Worm (Caenorhabditis elegans): Measurements from ENCODE around the gene T02G5.7.

T02G5.7 gene

DNA sequence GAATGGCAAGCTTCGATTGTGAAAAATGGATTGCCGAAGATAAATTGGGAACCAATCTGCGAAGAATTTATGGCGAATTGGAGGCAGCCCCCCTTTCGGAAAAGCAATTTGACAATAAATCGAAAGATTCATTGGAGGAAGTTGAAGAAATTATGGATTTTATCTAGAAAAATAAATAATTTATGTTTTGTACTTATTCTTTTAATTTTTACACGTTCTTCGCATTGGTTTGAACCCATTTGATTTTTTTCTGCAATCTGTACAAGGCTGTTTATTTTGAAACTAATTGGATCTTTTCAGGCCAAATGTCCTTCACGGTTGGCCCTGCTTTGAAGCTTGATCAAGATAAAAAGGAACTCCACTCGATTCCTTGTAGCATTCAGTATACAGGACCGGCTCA lies 22.4 kb upstream of the T02G5.7 start, which contains the start of gene ZK1127.13:
ZK1127.13 (plus strand) TSS at position 301 of the 400 bp plus-strand sequence.
- no peak for TF ChIP-seq lim-6 (tag; optimal IDR thresholded peaks at IDR 0.05)
- no peak for TF ChIP-seq nhr-232 (tag; optimal IDR thresholded peaks at IDR 0.05)
- no peak for TF ChIP-seq nfya-1 (tag; optimal IDR thresholded peaks at IDR 0.05)
- TF ChIP-seq zip-5 (tag; optimal IDR thresholded peaks at IDR 0.05): no peak
- TF ChIP-seq syd-9 (tag; optimal IDR thresholded peaks at IDR 0.05): no peak

ce11 chrII:7053649-7054048 lies 21.8 kb upstream of the T02G5.7 start, which contains the start of gene ZK1127.4:
ZK1127.4 (plus strand) TSS chrII:7053949.
- no peak for TF ChIP-seq ahr-1 (tag; optimal IDR thresholded peaks at IDR 0.05)

ce11 chrII:7054987-7055386 lies 20.4 kb upstream of the T02G5.7 start, which contains the start of gene ZK1127.3:
ZK1127.3 (plus strand) TSS chrII:7055287.
- no peak for TF ChIP-seq hlh-30 (tag; optimal IDR thresholded peaks at IDR 0.05; ENCODE audit: insufficient read depth)
- TF ChIP-seq fkh-10 (GFP tag; optimal IDR thresholded peaks at IDR 0.05): no peak
- no peak for TF ChIP-seq zip-5 (tag; optimal IDR thresholded peaks at IDR 0.05)
- TF ChIP-seq unc-86 (tag; optimal IDR thresholded peaks at IDR 0.05): no peak
- no peak for TF ChIP-seq gmeb-2 (tag; optimal IDR thresholded peaks at IDR 0.05)
- TF ChIP-seq pat-9 (tag; optimal IDR thresholded peaks at IDR 0.05): no peak
- no peak for TF ChIP-seq ahr-1 (tag; optimal IDR thresholded peaks at IDR 0.05)
- TF ChIP-seq F13H6.1 (tag; optimal IDR thresholded peaks at IDR 0.05): no peak
- no peak for TF ChIP-seq Y22D7AL.16 (tag; optimal IDR thresholded peaks at IDR 0.05)
- no peak for TF ChIP-seq ceh-22 (tag; optimal IDR thresholded peaks at IDR 0.05)
- TF ChIP-seq hlh-13 (GFP tag; optimal IDR thresholded peaks at IDR 0.05): no peak
- no peak for TF ChIP-seq ceh-2 (tag; optimal IDR thresholded peaks at IDR 0.05)
- no peak for TF ChIP-seq ceh-30 (tag; optimal IDR thresholded peaks at IDR 0.05)
- no peak for TF ChIP-seq K02D7.2 (tag; optimal IDR thresholded peaks at IDR 0.05)

DNA sequence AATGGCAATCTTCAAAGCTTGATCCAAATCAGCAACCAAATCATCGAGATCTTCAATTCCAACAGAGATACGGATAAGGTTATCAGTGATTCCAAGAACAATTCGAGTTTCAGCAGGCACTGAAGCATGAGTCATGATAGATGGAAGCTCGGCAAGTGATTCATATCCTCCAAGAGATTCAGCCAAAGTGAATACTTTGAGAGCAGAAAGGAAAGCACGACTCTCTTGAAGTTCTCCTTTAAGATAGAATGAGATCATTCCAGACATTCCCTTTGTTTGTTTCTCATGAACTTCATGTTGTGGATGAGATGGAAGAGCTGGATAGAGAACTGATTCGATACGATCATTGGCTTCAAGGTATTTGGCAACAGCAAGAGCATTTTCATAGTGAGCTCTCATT lies 19.1 kb upstream of the T02G5.7 start:
- TF ChIP-seq gmeb-2 (tag; optimal IDR thresholded peaks at IDR 0.05) (no peak), F13H6.1 (tag; optimal IDR thresholded peaks at IDR 0.05) (no peak), fkh-10 (GFP tag; optimal IDR thresholded peaks at IDR 0.05) (no peak), pros-1 (tag; optimal IDR thresholded peaks at IDR 0.05) (no peak), unc-3 (GFP tag; conservative IDR thresholded peaks at IDR 0.05) (no peak), unc-3 (tag; optimal IDR thresholded peaks at IDR 0.05) (no peak), hlh-30 (tag; optimal IDR thresholded peaks at IDR 0.05; ENCODE audit: insufficient read depth) (no peak), hlh-8 (tag; optimal IDR thresholded peaks at IDR 0.05) (no peak), ets-4 (tag; optimal IDR thresholded peaks at IDR 0.05) (no peak), ama-1 (optimal IDR thresholded peaks at IDR 0.05) (no peak), hlh-6 (tag; optimal IDR thresholded peaks at IDR 0.05) (no peak), madf-2 (tag; optimal IDR thresholded peaks at IDR 0.05) (no peak), ztf-16 (tag; optimal IDR thresholded peaks at IDR 0.05) (no peak), Y22D7AL.16 (tag; optimal IDR thresholded peaks at IDR 0.05) (no peak), hlh-13 (GFP tag; optimal IDR thresholded peaks at IDR 0.05) (no peak), ceh-22 (tag; optimal IDR thresholded peaks at IDR 0.05) (no peak), ceh-34 (tag; optimal IDR thresholded peaks at IDR 0.05) (no peak), ceh-30 (tag; optimal IDR thresholded peaks at IDR 0.05) (no peak), dve-1 (tag; optimal IDR thresholded peaks at IDR 0.05) (no peak), pqm-1 (tag; optimal IDR thresholded peaks at IDR 0.05) (no peak)

DNA sequence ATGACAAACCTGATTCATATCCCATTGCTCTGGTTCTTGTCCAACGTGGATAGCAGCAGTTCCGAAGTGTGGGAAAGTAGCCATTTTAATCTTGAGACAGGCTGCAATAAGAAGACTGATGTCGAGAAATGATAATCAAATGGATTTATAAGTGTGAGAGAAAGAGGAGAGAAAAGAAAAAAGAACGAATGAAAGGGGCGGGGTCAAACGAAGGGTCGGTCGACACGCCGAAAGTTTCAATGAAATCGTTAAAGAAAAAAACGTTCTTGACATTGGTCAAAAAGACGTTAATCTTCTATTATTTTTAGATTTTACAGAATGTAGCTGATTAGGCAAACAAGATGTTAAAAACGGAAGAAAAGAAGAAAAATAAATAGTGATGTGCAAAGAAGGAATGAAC lies 17.6 kb upstream of the T02G5.7 start, which contains the start of gene cth-2:
cth-2 (minus strand) TSS at position 101 of the 400 bp plus-strand sequence.
- TF ChIP-seq K09A11.1 (tag; optimal IDR thresholded peaks at IDR 0.05; ENCODE audit: insufficient read depth) (no peak), ceh-45 (GFP tag; IDR thresholded peaks at IDR 0.05) (no peak), odd-2 (tag; optimal IDR thresholded peaks at IDR 0.05) (no peak), unc-42 (tag; optimal IDR thresholded peaks at IDR 0.05) (no peak)
